Worm (Caenorhabditis elegans): ENCODE results near the gene srd-31.

DNA sequence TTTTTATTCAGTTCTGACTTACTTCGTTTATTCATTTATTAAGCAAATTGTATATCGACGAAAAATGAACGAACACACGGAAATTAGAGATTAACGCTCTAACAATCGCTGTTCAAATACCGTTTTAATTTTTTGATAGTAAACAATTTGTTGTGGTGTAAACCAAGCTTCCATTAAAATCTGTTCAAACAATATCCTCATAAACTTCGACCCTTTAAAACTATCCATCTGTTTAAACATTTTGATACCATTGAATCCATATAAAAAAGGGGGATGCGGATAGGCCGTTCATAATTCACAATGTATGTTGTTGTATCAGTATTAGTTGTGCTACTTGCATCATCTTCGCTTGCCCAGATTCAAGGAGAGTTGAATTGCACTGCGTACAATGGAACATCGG lies 8.0 kb downstream of the srd-31 start, which contains the start of gene F07C4.6:
- TF ChIP-seq nhr-28 (tag; optimal IDR thresholded peaks at IDR 0.05) (no peak), unc-62 (GFP tag; optimal IDR thresholded peaks at IDR 0.05) (no peak), ztf-11 (tag; optimal IDR thresholded peaks at IDR 0.05) (no peak), unc-120 (tag; optimal IDR thresholded peaks at IDR 0.05; ENCODE audit: poor library complexity, severe bottlenecking) (no peak), elt-1 (tag; optimal IDR thresholded peaks at IDR 0.05; ENCODE audit: borderline replicate concordance, insufficient read depth) (no peak), snpc-4 (tag; optimal IDR thresholded peaks at IDR 0.05) (no peak), bed-3 (GFP tag; optimal IDR thresholded peaks at IDR 0.05) (no peak), nhr-2 (tag; optimal IDR thresholded peaks at IDR 0.05) (no peak), nhr-12 (tag; optimal IDR thresholded peaks at IDR 0.05) (no peak), elt-3 (tag; optimal IDR thresholded peaks at IDR 0.05) (no peak), mab-5 (tag; optimal IDR thresholded peaks at IDR 0.05) (no peak), pha-4 (tag; optimal IDR thresholded peaks at IDR 0.05) (no peak)

Measured in whole organism, mixed stage, embryonic.